Fruit fly (Drosophila melanogaster) ovary, adult (tissue): ENCODE results near the gene CG31230.

Source experiments
- CG17801 ChIP-seq: fragments of 200-800 bp; optimal IDR thresholded peaks from 2 replicates; lab custom pipeline; 2019; ENCODE audit warnings: missing biosample characterization, mild to moderate bottlenecking, missing genetic modification characterization, moderate library complexity; ENCODE audit not compliant: partially characterized antibody

Gene CG31230

DNA sequence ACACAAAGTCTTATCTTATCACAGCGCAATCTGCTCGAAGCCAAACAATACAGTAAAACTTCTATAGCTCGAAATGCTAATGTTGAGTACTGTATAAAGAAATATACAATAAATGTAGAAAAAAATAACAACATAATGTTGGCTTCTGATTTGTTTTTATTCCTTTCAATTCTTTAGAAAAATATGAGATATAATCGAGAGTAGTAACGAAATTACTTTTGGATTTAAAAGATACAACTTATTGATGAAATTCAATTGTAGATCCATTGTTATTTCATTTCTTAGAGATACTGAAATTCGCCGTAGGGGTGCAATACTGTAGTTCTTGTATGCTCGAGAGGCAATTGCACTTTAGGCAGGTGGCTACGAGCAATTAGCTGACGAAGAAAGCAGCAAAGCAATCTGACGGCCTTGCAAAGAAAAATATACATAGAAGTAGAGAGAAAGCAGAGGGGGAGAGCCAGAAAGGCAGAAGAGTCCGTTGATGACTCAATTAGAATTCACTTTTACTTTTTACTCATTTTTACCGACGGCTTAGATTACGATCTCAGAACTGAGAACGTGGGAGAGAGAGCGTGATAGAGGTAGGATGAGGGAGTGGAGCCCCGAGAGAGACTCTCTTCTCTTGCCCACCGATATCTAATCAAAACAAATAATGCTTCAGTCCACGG is 903 bp upstream of the CG31230 start:
- peak; percentile 72 for TF ChIP-seq CG17801 (GFP tag; lab: Kevin White, UChicago)

dm6 chr3R:18677500-18677940 is 6.0 kb downstream of the CG31230 start, which contains the start of the genes dind and CG7706:
Gene dind (minus strand): TSS chr3R:18677539.
Gene CG7706 (plus strand): TSS chr3R:18677818.
- no peak for TF ChIP-seq CG17801 (GFP tag; lab: Kevin White, UChicago)

- no peak for TF ChIP-seq CG17801 (GFP tag; lab: Kevin White, UChicago)
These were observed 8.9 kb downstream of the CG31230 start, which contains the start of the genes CG46318 and ChT for dm6 chr3R:18680332-18680731. Gene CG46318 (plus strand): TSS chr3R:18680604. Gene ChT (plus strand): TSS chr3R:18680604.

- TF ChIP-seq CG17801 (GFP tag; lab: Kevin White, UChicago) = no peak
These were observed 9.6 kb downstream of the CG31230 start for dm6 chr3R:18681054-18681453.

dm6 chr3R:18692619-18693018 is 21.1 kb downstream of the CG31230 start, which contains the start of gene Muc91C:
Gene Muc91C (minus strand): TSS chr3R:18692719.
- TF ChIP-seq CG17801 (GFP tag; lab: Kevin White, UChicago) = no peak

dm6 chr3R:18693611-18694010 is 22.1 kb downstream of the CG31230 start, which contains the start of gene CG14300:
Gene CG14300 (minus strand): TSS chr3R:18693711.
- TF ChIP-seq CG17801 (GFP tag; lab: Kevin White, UChicago) = no peak

DNA sequence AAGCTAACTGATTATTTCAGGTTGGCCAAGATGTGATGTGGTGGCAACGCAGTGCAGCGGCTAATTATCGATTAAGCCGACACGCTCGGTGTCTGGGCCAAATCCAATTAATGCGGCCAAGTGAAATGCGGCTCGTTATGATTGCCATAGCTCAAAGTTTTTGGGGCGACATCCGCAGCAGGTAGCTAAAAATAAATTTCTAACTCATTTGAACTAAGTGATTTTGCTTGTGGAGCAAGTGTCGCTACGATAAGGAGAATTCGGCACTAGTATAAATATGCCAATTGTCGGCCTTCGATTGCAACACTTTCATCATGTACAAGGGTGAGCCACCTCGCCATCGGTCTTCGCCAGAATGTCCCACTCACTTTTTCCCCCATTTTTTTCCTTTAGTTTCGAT is 23.5 kb downstream of the CG31230 start, which contains the start of gene CG34282:
TSS of gene CG34282 (plus strand) at position 301 of the 400 bp plus-strand sequence.
- no peak for TF ChIP-seq CG17801 (GFP tag; lab: Kevin White, UChicago)

DNA sequence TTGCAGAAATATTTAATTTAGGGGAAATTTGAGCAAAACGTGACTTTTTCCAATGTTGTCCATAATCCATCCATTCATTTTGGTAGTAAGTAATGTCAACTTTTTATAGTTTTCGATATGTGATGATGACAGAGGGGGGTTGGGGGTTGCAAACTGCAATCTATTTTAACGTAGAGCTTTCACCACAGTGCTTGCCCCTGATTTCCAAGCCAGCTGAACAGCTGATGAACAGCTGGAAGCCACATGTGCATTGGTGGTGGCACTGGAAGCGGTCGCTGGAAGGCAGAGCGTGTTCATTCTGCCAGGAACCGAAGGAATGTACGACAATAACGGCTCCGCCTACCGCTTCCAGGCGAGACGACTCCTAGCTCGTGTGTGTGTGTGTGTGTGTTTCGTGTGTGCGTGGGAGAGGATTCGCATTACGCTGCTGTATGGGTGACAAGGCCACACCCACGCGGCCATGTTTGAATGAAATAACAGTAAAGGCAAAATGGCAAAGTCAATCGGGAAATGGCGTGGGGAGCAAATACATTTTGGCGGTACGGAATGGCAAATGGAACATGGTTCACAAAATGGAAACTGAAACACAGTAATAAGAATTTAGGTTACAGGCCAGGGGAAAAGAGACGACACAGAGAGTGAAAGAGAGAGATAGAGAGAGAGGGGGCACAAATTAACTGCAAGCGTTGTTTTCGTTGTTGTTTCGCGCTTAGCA is 27.5 kb downstream of the CG31230 start:
- TF ChIP-seq CG17801 (GFP tag; lab: Kevin White, UChicago) = no peak

DNA sequence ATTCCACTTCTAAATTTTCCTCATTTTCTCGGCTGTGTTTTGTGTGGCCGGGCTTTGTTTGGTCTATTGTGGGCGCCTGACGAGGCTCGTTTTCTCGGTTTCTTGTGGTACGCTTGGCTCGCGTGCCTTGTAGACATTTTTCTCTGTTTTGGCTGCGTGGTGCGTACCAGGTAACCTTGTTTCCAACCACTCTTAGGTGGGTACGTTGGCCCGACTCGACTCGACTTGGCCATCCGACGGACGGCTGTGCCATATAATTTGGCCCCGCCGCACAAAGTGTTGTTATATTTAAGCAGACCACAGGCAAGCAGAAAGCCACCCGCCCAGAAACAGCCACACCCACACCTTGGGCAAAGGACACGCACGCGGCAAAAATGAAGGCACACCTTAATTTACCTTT is 32.0 kb downstream of the CG31230 start:
- TF ChIP-seq CG17801 (GFP tag; lab: Kevin White, UChicago) = no peak

DNA sequence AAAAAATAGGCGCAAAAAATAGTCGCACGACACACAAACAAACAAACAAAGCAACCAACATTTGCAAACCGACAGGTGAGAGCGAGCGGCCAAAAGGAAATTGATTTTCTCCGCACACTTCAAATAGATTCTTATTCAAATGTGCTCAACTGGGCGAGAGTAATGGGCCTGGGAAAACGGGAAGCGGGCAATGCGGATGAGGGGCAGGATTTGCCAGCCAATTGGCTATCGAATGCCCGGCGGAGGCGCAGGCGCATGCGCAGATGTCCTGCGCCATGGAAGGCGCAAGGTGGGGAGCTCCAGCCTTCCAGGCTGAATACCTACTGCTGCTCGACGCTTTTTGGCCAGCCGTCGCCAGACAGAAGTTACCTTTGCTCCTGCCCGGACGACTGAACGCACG is 33.7 kb downstream of the CG31230 start, which contains the start of the genes ChAT and VAChT:
TSS of gene ChAT (plus strand) at position 352 of the 400 bp plus-strand sequence.
TSS of gene VAChT (plus strand) at position 352 of the 400 bp plus-strand sequence.
- TF ChIP-seq CG17801 (GFP tag; lab: Kevin White, UChicago) = no peak

DNA sequence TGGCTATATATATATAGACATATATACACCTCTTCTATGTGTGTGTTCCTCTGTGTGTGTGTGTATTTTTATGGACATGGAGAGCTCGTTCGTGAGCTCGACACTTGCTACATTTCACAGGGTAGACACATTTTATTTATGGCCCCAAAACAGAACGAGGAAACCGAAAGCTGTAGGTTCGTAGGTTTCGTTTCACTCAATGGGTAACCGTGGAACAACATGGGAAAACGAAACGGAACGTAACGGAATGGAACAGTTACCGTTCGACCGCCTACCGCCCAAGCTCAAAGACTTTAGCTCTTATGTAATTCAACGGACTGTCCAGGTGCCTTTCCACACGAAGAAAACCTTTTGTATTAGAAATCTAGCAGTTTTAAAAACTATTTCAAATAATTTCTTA is 34.8 kb downstream of the CG31230 start:
- TF ChIP-seq CG17801 (GFP tag; lab: Kevin White, UChicago) = no peak

dm6 chr3R:18707492-18707891 is 36.0 kb downstream of the CG31230 start:
- no peak for TF ChIP-seq CG17801 (GFP tag; lab: Kevin White, UChicago)

- no peak for TF ChIP-seq CG17801 (GFP tag; lab: Kevin White, UChicago)
These were observed 48.4 kb downstream of the CG31230 start for dm6 chr3R:18719767-18720341.

dm6 chr3R:18721368-18721767 is 49.9 kb downstream of the CG31230 start:
- no peak for TF ChIP-seq CG17801 (GFP tag; lab: Kevin White, UChicago)
